Worm (Caenorhabditis elegans) whole organism, L4 larva: ENCODE data around the gene moa-2.

ENCODE experiments used
- F10B5.3 ChIP-seq: sonication (generic microtip); optimal IDR thresholded peaks from 2 replicates; lab custom pipeline; 2016; ENCODE audit warnings: mild to moderate bottlenecking, missing genetic modification characterization, missing compliant biosample characterization
- F49E8.2 ChIP-seq: sonication (generic microtip); optimal IDR thresholded peaks from 2 replicates; lab custom pipeline; 2016; ENCODE audit warnings: missing compliant biosample characterization, mild to moderate bottlenecking, missing genetic modification characterization, borderline replicate concordance
- T20F7.1 ChIP-seq: fragments of 200-800 bp; sonication (Bioruptor generic); optimal IDR thresholded peaks from 2 replicates; lab custom pipeline; 2018; ENCODE audit warnings: mild to moderate bottlenecking, missing genetic modification characterization, missing compliant biosample characterization
- T26A8.4 ChIP-seq: fragments of 200-800 bp; sonication (Bioruptor generic); IDR thresholded peaks from 2 replicates; pipeline ENCODE4 v1.3.6; 2022; ENCODE audit warnings: missing genetic modification characterization, missing compliant biosample characterization
- Y105C5A.15 ChIP-seq: fragments of 200-800 bp; sonication (Bioruptor generic); IDR thresholded peaks from 2 replicates; pipeline ENCODE4 v1.3.6; 2022; ENCODE audit warnings: missing genetic modification characterization, missing compliant biosample characterization
- Y48G9A.11 ChIP-seq: fragments of 200-800 bp; sonication (Bioruptor generic); IDR thresholded peaks from 2 replicates; pipeline ENCODE4 v1.3.6; 2022; ENCODE audit warnings: missing genetic modification reagents, missing genetic modification characterization, missing compliant biosample characterization
- ZK546.5 ChIP-seq, 2 experiments: sonication (generic microtip); optimal IDR thresholded peaks; 2 replicates each; lab custom pipeline; 2017; ENCODE audit warnings: missing biosample characterization in 2 of 2, missing genetic modification characterization in 2 of 2
- arid-1 ChIP-seq: fragments of 200-800 bp; sonication (Bioruptor generic); conservative IDR thresholded peaks from 2 replicates; pipeline ENCODE4 v1.3.6; 2022; ENCODE audit warnings: missing genetic modification reagents, missing genetic modification characterization, missing compliant biosample characterization
- attf-4 ChIP-seq: sonication (generic microtip); optimal IDR thresholded peaks from 3 replicates; lab custom pipeline; 2017; ENCODE audit warnings: missing biosample characterization, missing genetic modification characterization
- ceh-62 ChIP-seq: sonication (generic microtip); optimal IDR thresholded peaks from 2 replicates; lab custom pipeline; 2017; ENCODE audit warnings: missing biosample characterization, missing genetic modification characterization
- daf-12 ChIP-seq: fragments of 150-350 bp; optimal IDR thresholded peaks from 2 replicates; lab custom pipeline; 2014; ENCODE audit warnings: missing biosample characterization, missing genetic modification reagents, missing genetic modification characterization
- daf-16 ChIP-seq, 3 experiments: sonication (generic microtip); optimal IDR thresholded peaks; 2 replicates each; lab custom pipeline; 2016 to 2017; ENCODE audit warnings: missing genetic modification characterization in 3 of 3, missing genetic modification reagents in 3 of 3, mild to moderate bottlenecking in 2 of 3, missing compliant biosample characterization in 2 of 3, missing biosample characterization in 1 of 3, moderate library complexity in 1 of 3
- daf-19 ChIP-seq: fragments of 200-800 bp; sonication (Bioruptor generic); conservative IDR thresholded peaks from 2 replicates; pipeline ENCODE4 v1.3.6; 2022; ENCODE audit warnings: missing genetic modification characterization, missing compliant biosample characterization
- dmd-6 ChIP-seq: fragments of 200-800 bp; sonication (Bioruptor generic); IDR thresholded peaks from 2 replicates; pipeline ENCODE4 v1.3.6; 2022; ENCODE audit warnings: missing genetic modification reagents, missing genetic modification characterization, missing compliant biosample characterization
- dmd-8 ChIP-seq: fragments of 200-800 bp; sonication (Bioruptor generic); IDR thresholded peaks from 2 replicates; pipeline ENCODE4 v1.3.6; 2022; ENCODE audit warnings: missing genetic modification characterization, missing compliant biosample characterization
- dve-1 ChIP-seq: sonication (generic microtip); optimal IDR thresholded peaks from 2 replicates; lab custom pipeline; 2017; ENCODE audit warnings: antibody characterized with exemption, mild to moderate bottlenecking, missing genetic modification characterization, missing compliant biosample characterization; ENCODE audit not compliant: insufficient read depth
- hlh-11 ChIP-seq: fragments of 200-800 bp; sonication (Bioruptor generic); optimal IDR thresholded peaks from 2 replicates; lab custom pipeline; 2018; ENCODE audit warnings: mild to moderate bottlenecking, missing genetic modification characterization, missing compliant biosample characterization
- jun-1 ChIP-seq: fragments of 150-350 bp; optimal IDR thresholded peaks from 2 replicates; lab custom pipeline; 2014; ENCODE audit warnings: missing biosample characterization, missing genetic modification reagents, missing genetic modification characterization
- lin-29 ChIP-seq: fragments of 200-800 bp; sonication (Bioruptor generic); IDR thresholded peaks from 2 replicates; pipeline ENCODE4 v1.3.6; 2022; ENCODE audit warnings: missing genetic modification reagents, missing genetic modification characterization, missing compliant biosample characterization
- madf-5 ChIP-seq, 2 experiments: fragments of 200-800 bp; sonication (Bioruptor generic); IDR thresholded peaks; 2 replicates each; pipeline ENCODE4 v1.3.6; 2022; ENCODE audit warnings: missing compliant biosample characterization in 2 of 2, missing genetic modification characterization in 2 of 2
- madf-9 ChIP-seq: fragments of 200-800 bp; sonication (Bioruptor generic); conservative IDR thresholded peaks from 2 replicates; pipeline ENCODE4 v1.3.6; 2022; ENCODE audit warnings: missing genetic modification reagents, missing genetic modification characterization, missing compliant biosample characterization
- mdl-1 ChIP-seq, 2 experiments: fragments of 150-350 bp in 1 of 2; sonication (generic microtip) in 1 of 2; optimal IDR thresholded peaks; 2 replicates each; lab custom pipeline; 2014 to 2017; ENCODE audit warnings: missing biosample characterization in 2 of 2, missing genetic modification characterization in 2 of 2
- mes-2 ChIP-seq: sonication (generic microtip); optimal IDR thresholded peaks from 2 replicates; lab custom pipeline; 2016; ENCODE audit warnings: missing genotype, mild to moderate bottlenecking, missing genetic modification characterization, missing compliant biosample characterization; ENCODE audit not compliant: poor library complexity, severe bottlenecking
- nhr-10 ChIP-seq: fragments of 150-350 bp; optimal IDR thresholded peaks from 2 replicates; lab custom pipeline; 2014; ENCODE audit warnings: missing biosample characterization, missing genetic modification characterization
- nhr-28 ChIP-seq: fragments of 150-350 bp; optimal IDR thresholded peaks from 2 replicates; lab custom pipeline; 2014; ENCODE audit warnings: missing biosample characterization, missing genetic modification characterization
- nhr-41 ChIP-seq: fragments of 200-800 bp; sonication (Bioruptor generic); IDR thresholded peaks from 2 replicates; pipeline ENCODE4 v1.3.6; 2022; ENCODE audit warnings: missing genetic modification reagents, missing genetic modification characterization, missing compliant biosample characterization
- nhr-6 ChIP-seq: fragments of 150-350 bp; optimal IDR thresholded peaks from 2 replicates; lab custom pipeline; 2014; ENCODE audit warnings: missing biosample characterization, missing genetic modification characterization
- nhr-77 ChIP-seq: fragments of 150-350 bp; optimal IDR thresholded peaks from 2 replicates; lab custom pipeline; 2014; ENCODE audit warnings: missing biosample characterization, missing genetic modification characterization
- pha-4 ChIP-seq, 2 experiments: fragments of 150-350 bp in 1 of 2; fragments of 200-800 bp in 1 of 2; sonication (Bioruptor generic) in 1 of 2; IDR thresholded peaks in 1 of 2; optimal IDR thresholded peaks in 1 of 2; 2 replicates each; pipeline versions ENCODE4 v1.3.6 to Lab custom; 2014 to 2022; ENCODE audit warnings: missing genetic modification characterization in 2 of 2, missing genetic modification reagents in 2 of 2, missing biosample characterization in 1 of 2, missing compliant biosample characterization in 1 of 2
- php-3 ChIP-seq: fragments of 200-800 bp; sonication (Bioruptor generic); IDR thresholded peaks from 2 replicates; pipeline ENCODE4 v1.3.6; 2022; ENCODE audit warnings: missing genetic modification reagents, missing genetic modification characterization, missing compliant biosample characterization
- pqm-1 ChIP-seq: sonication (generic microtip); optimal IDR thresholded peaks from 2 replicates; lab custom pipeline; 2017; ENCODE audit warnings: missing biosample characterization, missing genetic modification characterization
- saeg-2 ChIP-seq: fragments of 200-800 bp; sonication (Bioruptor generic); IDR thresholded peaks from 2 replicates; pipeline ENCODE4 v1.3.6; 2022; ENCODE audit warnings: missing genetic modification reagents, missing genetic modification characterization, missing compliant biosample characterization
- skn-1 ChIP-seq: fragments of 150-350 bp; optimal IDR thresholded peaks from 2 replicates; lab custom pipeline; 2014; ENCODE audit warnings: missing biosample characterization, missing genetic modification characterization
- snpc-1.2 ChIP-seq: fragments of 200-800 bp; sonication (Bioruptor generic); IDR thresholded peaks from 2 replicates; pipeline ENCODE4 v1.3.6; 2022; ENCODE audit warnings: missing genetic modification reagents, missing genetic modification characterization, missing compliant biosample characterization
- tag-97 ChIP-seq: fragments of 200-800 bp; sonication (Bioruptor generic); IDR thresholded peaks from 2 replicates; pipeline ENCODE4 v1.3.6; 2022; ENCODE audit warnings: missing genetic modification characterization, missing compliant biosample characterization
- tra-1 ChIP-seq: fragments of 200-800 bp; sonication (Bioruptor generic); IDR thresholded peaks from 2 replicates; pipeline ENCODE4 v1.3.6; 2022; ENCODE audit warnings: missing genetic modification reagents, missing genetic modification characterization, missing compliant biosample characterization
- unc-62 ChIP-seq, 3 experiments: fragments of 150-350 bp in 1 of 3; sonication (generic microtip); optimal IDR thresholded peaks in 2 of 3; peaks in 1 of 3; 1 replicate in 1 of 3; 2 replicates in 2 of 3; lab custom pipeline; 2014 to 2017; ENCODE audit warnings: missing biosample characterization in 3 of 3, missing genetic modification characterization in 3 of 3, missing genetic modification reagents in 3 of 3, missing genotype in 1 of 3
- zag-1 ChIP-seq: fragments of 150-350 bp; optimal IDR thresholded peaks from 2 replicates; lab custom pipeline; 2014; ENCODE audit warnings: missing biosample characterization, missing genetic modification characterization
- zfp-2 ChIP-seq: sonication (generic microtip); optimal IDR thresholded peaks from 2 replicates; lab custom pipeline; 2016; ENCODE audit warnings: mild to moderate bottlenecking, missing genetic modification characterization, missing compliant biosample characterization

Gene moa-2

ce11 chrII:7695636-7696035 lies 3.2 kb downstream of the moa-2 start (continued):
- TF ChIP-seq tag-97 (GFP tag; lab: Robert Waterston, UW) (no peak), nhr-10 (tag; lab: Kevin White, UChicago) (no peak), daf-19 (GFP tag; lab: Robert Waterston, UW) (no peak), daf-12 (tag; lab: Kevin White, UChicago) (no peak), madf-9 (no peak), skn-1 (tag; lab: Kevin White, UChicago) (no peak), T26A8.4 (GFP tag; lab: Robert Waterston, UW) (no peak), nhr-41 (GFP tag; lab: Robert Waterston, UW) (no peak), arid-1 (GFP tag; lab: Robert Waterston, UW) (no peak), jun-1 (tag; lab: Kevin White, UChicago) (no peak), T20F7.1 (GFP tag; lab: Kevin White, UChicago) (peak; percentile 20), zag-1 (tag; lab: Kevin White, UChicago) (no peak), nhr-6 (tag; lab: Kevin White, UChicago) (no peak)

- no peak for TF ChIP-seq Y105C5A.15 (GFP tag; lab: Robert Waterston, UW)
- no peak for TF ChIP-seq saeg-2 (GFP tag; lab: Robert Waterston, UW)
- no peak for TF ChIP-seq lin-29 (GFP tag; lab: Robert Waterston, UW)
- TF ChIP-seq nhr-6 (tag; lab: Kevin White, UChicago), result no peak
- peak; percentile 54; the same call in 1 of the 2 replicates for TF ChIP-seq dmd-6 (GFP tag; lab: Robert Waterston, UW)
- peak; percentile 55 for TF ChIP-seq nhr-28
- TF ChIP-seq mdl-1 (tag; optimal IDR thresholded peaks at IDR 0.05; lab: Kevin White, UChicago), result peak in 1 of 2 experiments; percentile 17
- TF ChIP-seq dve-1, result peak; percentile 62
- TF ChIP-seq nhr-77 (tag; lab: Kevin White, UChicago), result peak; percentile 37
- no peak for TF ChIP-seq pha-4 (GFP tag; IDR thresholded peaks at IDR 0.05; lab: Robert Waterston, UW)
- no peak for TF ChIP-seq pha-4 (tag; optimal IDR thresholded peaks at IDR 0.05; lab: Kevin White, UChicago)
- no peak for TF ChIP-seq dmd-8 (GFP tag; lab: Robert Waterston, UW)
- TF ChIP-seq snpc-1.2, result no peak
- TF ChIP-seq unc-62 (GFP tag; optimal IDR thresholded peaks at IDR 0.05 in 1 of 2; lab: Kevin White, UChicago), result no peak
- no peak for TF ChIP-seq unc-62 (tag; optimal IDR thresholded peaks at IDR 0.05; lab: Kevin White, UChicago)
- TF ChIP-seq zfp-2, result no peak
- TF ChIP-seq mes-2 (tag; lab: Kevin White, UChicago), result no peak
- TF ChIP-seq daf-16 (GFP tag; optimal IDR thresholded peaks at IDR 0.05; lab: Kevin White, UChicago), result no peak
- peak; percentile 34 for TF ChIP-seq daf-16 (tag; optimal IDR thresholded peaks at IDR 0.05; lab: Kevin White, UChicago)
- peak; percentile 61 for TF ChIP-seq hlh-11 (tag; lab: Kevin White, UChicago)
- TF ChIP-seq F10B5.3 (tag; lab: Kevin White, UChicago), result no peak
- peak; percentile 81 for TF ChIP-seq pqm-1 (tag; lab: Kevin White, UChicago)
- TF ChIP-seq php-3 (GFP tag; lab: Robert Waterston, UW), result peak; percentile 69
- no peak for TF ChIP-seq F49E8.2 (tag; lab: Kevin White, UChicago)
Measured at ce11 chrII:7694745-7695144, 4.1 kb downstream of the moa-2 start.

- TF ChIP-seq tra-1 (GFP tag; lab: Robert Waterston, UW), result peak; percentile 58; the same call in 1 of the 2 replicates
- peak; percentile 47 for TF ChIP-seq dve-1
- no peak for TF ChIP-seq daf-16 (GFP tag; optimal IDR thresholded peaks at IDR 0.05; lab: Kevin White, UChicago)
- TF ChIP-seq daf-16 (tag; optimal IDR thresholded peaks at IDR 0.05; lab: Kevin White, UChicago), result peak; percentile 40
- TF ChIP-seq Y48G9A.11, result no peak
- peak; percentile 57 for TF ChIP-seq nhr-28
- peak; percentile 50; the same call in 1 of the 2 replicates for TF ChIP-seq php-3 (GFP tag; lab: Robert Waterston, UW)
- no peak for TF ChIP-seq ceh-62 (tag; lab: Kevin White, UChicago)
- TF ChIP-seq hlh-11 (tag; lab: Kevin White, UChicago), result peak; percentile 41
- peak; percentile 62 for TF ChIP-seq pqm-1 (tag; lab: Kevin White, UChicago)
- TF ChIP-seq ZK546.5 (tag; optimal IDR thresholded peaks at IDR 0.05; lab: Kevin White, UChicago), result no peak
- no peak for TF ChIP-seq attf-4
- no peak for TF ChIP-seq madf-5 (GFP tag; IDR thresholded peaks at IDR 0.05; lab: Robert Waterston, UW)
- peak; percentile 73 for TF ChIP-seq dmd-6 (GFP tag; lab: Robert Waterston, UW)
- peak in 1 of 2 experiments; percentile 37 for TF ChIP-seq unc-62 (GFP tag; optimal IDR thresholded peaks at IDR 0.05 in 1 of 2; lab: Kevin White, UChicago)
- TF ChIP-seq unc-62 (tag; optimal IDR thresholded peaks at IDR 0.05; lab: Kevin White, UChicago), result no peak
Measured at ce11 chrII:7693929-7694328, 4.9 kb downstream of the moa-2 start, which contains the start of gene nhx-2. Gene nhx-2, minus strand, starts transcription at chrII:7693957.
